Worm (Caenorhabditis elegans) whole organism, L3 larva: ENCODE measurements around the gene F12F6.7.

Experiments used
- R02D3.7 ChIP-seq: fragments of 150-350 bp; optimal IDR thresholded peaks from 2 replicates; lab custom pipeline; 2014; ENCODE audit warnings: missing biosample characterization, missing genetic modification characterization
- ZK546.5 ChIP-seq: sonication (generic microtip); optimal IDR thresholded peaks from 2 replicates; lab custom pipeline; 2017; ENCODE audit warnings: missing biosample characterization, missing genetic modification characterization
- aly-2 ChIP-seq: fragments of 150-350 bp; optimal IDR thresholded peaks from 2 replicates; lab custom pipeline; 2014; ENCODE audit warnings: missing biosample characterization, missing genetic modification characterization
- ama-1 ChIP-seq: fragments of 150-350 bp; optimal IDR thresholded peaks from 2 replicates; lab custom pipeline; 2018
- ceh-16 ChIP-seq: sonication (generic microtip); optimal IDR thresholded peaks from 2 replicates; lab custom pipeline; 2017; ENCODE audit warnings: missing biosample characterization, missing genetic modification characterization
- ceh-28 ChIP-seq: fragments of 150-350 bp; optimal IDR thresholded peaks from 2 replicates; lab custom pipeline; 2014; ENCODE audit warnings: missing biosample characterization, missing genetic modification reagents, missing genetic modification characterization
- ceh-82 ChIP-seq: fragments of 150-350 bp; optimal IDR thresholded peaks from 2 replicates; lab custom pipeline; 2014; ENCODE audit warnings: missing biosample characterization, missing genetic modification characterization
- ceh-9 ChIP-seq: sonication (generic microtip); optimal IDR thresholded peaks from 2 replicates; lab custom pipeline; 2018; ENCODE audit warnings: missing biosample characterization, missing genetic modification characterization
- egl-27 ChIP-seq: sonication (generic microtip); optimal IDR thresholded peaks from 4 replicates; lab custom pipeline; 2017; ENCODE audit warnings: missing biosample characterization, missing genetic modification reagents, missing genetic modification characterization
- egl-5 ChIP-seq: fragments of 150-350 bp; optimal IDR thresholded peaks from 2 replicates; lab custom pipeline; 2017; ENCODE audit warnings: missing biosample characterization, missing genetic modification reagents, missing genetic modification characterization, inconsistent platforms
- elt-1 ChIP-seq: fragments of 150-350 bp; optimal IDR thresholded peaks from 2 replicates; lab custom pipeline; 2014; ENCODE audit warnings: missing biosample characterization, missing genetic modification characterization
- elt-2 ChIP-seq: sonication (generic microtip); optimal IDR thresholded peaks from 2 replicates; lab custom pipeline; 2016; ENCODE audit warnings: missing genetic modification reagents, mild to moderate bottlenecking, missing genetic modification characterization, missing compliant biosample characterization
- elt-3 ChIP-seq, 3 experiments: fragments of 150-350 bp in 1 of 3; sonication (generic microtip) in 2 of 3; optimal IDR thresholded peaks; 2 replicates in 2 of 3; 4 replicates in 1 of 3; lab custom pipeline; 2014 to 2017; ENCODE audit warnings: missing biosample characterization in 3 of 3, missing genetic modification characterization in 3 of 3
- eor-1 ChIP-seq, 2 experiments: fragments of 150-350 bp; optimal IDR thresholded peaks; 2 replicates each; lab custom pipeline; 2014 to 2018; ENCODE audit warnings: missing biosample characterization in 2 of 2, missing genetic modification characterization in 2 of 2
- fkh-10 ChIP-seq: sonication (generic microtip); optimal IDR thresholded peaks from 2 replicates; lab custom pipeline; 2017; ENCODE audit warnings: missing biosample characterization, missing genetic modification reagents, missing genetic modification characterization
- fkh-2 ChIP-seq: fragments of 150-350 bp; optimal IDR thresholded peaks from 2 replicates; lab custom pipeline; 2014; ENCODE audit warnings: missing biosample characterization, missing genetic modification reagents, missing genetic modification characterization
- fos-1 ChIP-seq: fragments of 150-350 bp; optimal IDR thresholded peaks from 2 replicates; lab custom pipeline; 2014; ENCODE audit warnings: missing biosample characterization, missing genetic modification characterization
- hmg-11 ChIP-seq: sonication (generic microtip); optimal IDR thresholded peaks from 2 replicates; lab custom pipeline; 2016; ENCODE audit warnings: missing genetic modification characterization, missing compliant biosample characterization
- lin-15B ChIP-seq: fragments of 150-350 bp; optimal IDR thresholded peaks from 2 replicates; lab custom pipeline; 2014; ENCODE audit warnings: missing biosample characterization, missing genetic modification characterization
- lin-39 ChIP-seq: fragments of 150-350 bp; optimal IDR thresholded peaks from 2 replicates; lab custom pipeline; 2018; ENCODE audit warnings: missing biosample characterization, missing genetic modification reagents, missing genetic modification characterization
- lsy-12 ChIP-seq: sonication (generic microtip); optimal IDR thresholded peaks from 2 replicates; lab custom pipeline; 2016; ENCODE audit warnings: mild to moderate bottlenecking, missing genetic modification characterization, missing compliant biosample characterization
- mml-1 ChIP-seq: fragments of 150-350 bp; sonication (generic microtip); optimal IDR thresholded peaks from 3 replicates; lab custom pipeline; 2014; ENCODE audit warnings: missing biosample characterization, missing genetic modification characterization
- nfya-1 ChIP-seq: sonication (generic microtip); optimal IDR thresholded peaks from 2 replicates; lab custom pipeline; 2017; ENCODE audit warnings: missing genetic modification characterization, mild to moderate bottlenecking, missing compliant biosample characterization, antibody characterized with exemption, moderate library complexity; ENCODE audit not compliant: insufficient read depth
- nhr-12 ChIP-seq: fragments of 150-350 bp; optimal IDR thresholded peaks from 2 replicates; lab custom pipeline; 2014; ENCODE audit warnings: missing biosample characterization, missing genetic modification characterization
- nhr-23 ChIP-seq: fragments of 150-350 bp; optimal IDR thresholded peaks from 2 replicates; lab custom pipeline; 2014; ENCODE audit warnings: missing biosample characterization, missing genetic modification reagents, missing genetic modification characterization
- nhr-237 ChIP-seq: fragments of 150-350 bp; optimal IDR thresholded peaks from 2 replicates; lab custom pipeline; 2014; ENCODE audit warnings: missing biosample characterization, missing genetic modification characterization
- nhr-25 ChIP-seq: sonication (generic microtip); optimal IDR thresholded peaks from 2 replicates; lab custom pipeline; 2017; ENCODE audit warnings: missing biosample characterization, missing genetic modification characterization
- nhr-28 ChIP-seq: fragments of 150-350 bp; optimal IDR thresholded peaks from 2 replicates; lab custom pipeline; 2014; ENCODE audit warnings: missing biosample characterization, missing genetic modification characterization
- nhr-43 ChIP-seq: sonication (generic microtip); optimal IDR thresholded peaks from 2 replicates; lab custom pipeline; 2016; ENCODE audit warnings: mild to moderate bottlenecking, missing genetic modification characterization, missing compliant biosample characterization; ENCODE audit not compliant: poor library complexity, severe bottlenecking
- nhr-67 ChIP-seq: fragments of 150-350 bp; optimal IDR thresholded peaks from 2 replicates; lab custom pipeline; 2014; ENCODE audit warnings: missing biosample characterization, missing genetic modification characterization
- nhr-76 ChIP-seq: fragments of 150-350 bp; sonication (generic microtip); optimal IDR thresholded peaks from 5 replicates; lab custom pipeline; 2014; ENCODE audit warnings: missing biosample characterization, missing genetic modification characterization
- nhr-77 ChIP-seq: fragments of 150-350 bp; optimal IDR thresholded peaks from 2 replicates; lab custom pipeline; 2014; ENCODE audit warnings: missing biosample characterization, missing genetic modification characterization
- pha-4 ChIP-seq: fragments of 150-350 bp; optimal IDR thresholded peaks from 2 replicates; lab custom pipeline; 2014; ENCODE audit warnings: missing biosample characterization, missing genetic modification reagents, missing genetic modification characterization
- sea-2 ChIP-seq: fragments of 150-350 bp; sonication (generic microtip); optimal IDR thresholded peaks from 4 replicates; lab custom pipeline; 2014; ENCODE audit warnings: missing biosample characterization, missing genetic modification reagents, missing genetic modification characterization
- skn-1 ChIP-seq: fragments of 150-350 bp; optimal IDR thresholded peaks from 2 replicates; lab custom pipeline; 2014; ENCODE audit warnings: missing biosample characterization, missing genetic modification characterization
- snpc-4 ChIP-seq: fragments of 150-350 bp; optimal IDR thresholded peaks from 2 replicates; lab custom pipeline; 2014; ENCODE audit warnings: missing biosample characterization, missing genetic modification characterization
- tbx-2 ChIP-seq: sonication (generic microtip); optimal IDR thresholded peaks from 2 replicates; lab custom pipeline; 2016; ENCODE audit warnings: mild to moderate bottlenecking, missing genetic modification characterization, missing compliant biosample characterization
- unc-39 ChIP-seq: sonication (generic microtip); optimal IDR thresholded peaks from 4 replicates; lab custom pipeline; 2017; ENCODE audit warnings: missing biosample characterization, missing genetic modification characterization
- unc-62 ChIP-seq: fragments of 150-350 bp; sonication (generic microtip); optimal IDR thresholded peaks from 4 replicates; lab custom pipeline; 2014; ENCODE audit warnings: missing biosample characterization, missing genetic modification reagents, missing genetic modification characterization
- ztf-11 ChIP-seq: fragments of 150-350 bp; optimal IDR thresholded peaks from 2 replicates; lab custom pipeline; 2014; ENCODE audit warnings: missing biosample characterization, missing genetic modification characterization
- ztf-4 ChIP-seq: fragments of 150-350 bp; optimal IDR thresholded peaks from 2 replicates; lab custom pipeline; 2014; ENCODE audit warnings: missing biosample characterization, missing genetic modification characterization

The F12F6.7 gene

ce11 chrIV:11592820-11593219 lies 31.2 kb upstream of the F12F6.7 start:
- peak; percentile 67 for TF ChIP-seq lin-15B (tag; lab: Kevin White, UChicago)
- TF ChIP-seq nhr-76: no peak
- TF ChIP-seq aly-2 (tag; lab: Kevin White, UChicago): no peak
- TF ChIP-seq mml-1: no peak
- TF ChIP-seq ama-1: peak; percentile 18
- peak; percentile 34 for TF ChIP-seq nhr-43
- no peak for TF ChIP-seq ztf-11 (tag; lab: Kevin White, UChicago)
- TF ChIP-seq ceh-28 (tag; lab: Kevin White, UChicago): no peak
- TF ChIP-seq R02D3.7: peak; percentile 81
- no peak for TF ChIP-seq lin-39 (tag; lab: Kevin White, UChicago)
- peak; percentile 61 for TF ChIP-seq nhr-23 (tag; lab: Kevin White, UChicago)
- no peak for TF ChIP-seq nhr-28 (tag; lab: Kevin White, UChicago)
- no peak for TF ChIP-seq nhr-77 (tag; lab: Kevin White, UChicago)
- no peak for TF ChIP-seq nhr-67 (tag; lab: Kevin White, UChicago)
- TF ChIP-seq nfya-1: peak; percentile 69
- no peak for TF ChIP-seq fos-1 (tag; lab: Kevin White, UChicago)
- no peak for TF ChIP-seq fkh-10 (GFP tag; lab: Kevin White, UChicago)
- TF ChIP-seq nhr-237: no peak
- TF ChIP-seq pha-4 (tag; lab: Kevin White, UChicago): peak; percentile 82
- TF ChIP-seq ceh-16 (tag; lab: Kevin White, UChicago): no peak
- no peak for TF ChIP-seq skn-1 (tag; lab: Kevin White, UChicago)
- TF ChIP-seq unc-39: no peak
- TF ChIP-seq egl-27: no peak
- TF ChIP-seq elt-3 (tag; optimal IDR thresholded peaks at IDR 0.05; lab: Kevin White, UChicago): no peak

DNA sequence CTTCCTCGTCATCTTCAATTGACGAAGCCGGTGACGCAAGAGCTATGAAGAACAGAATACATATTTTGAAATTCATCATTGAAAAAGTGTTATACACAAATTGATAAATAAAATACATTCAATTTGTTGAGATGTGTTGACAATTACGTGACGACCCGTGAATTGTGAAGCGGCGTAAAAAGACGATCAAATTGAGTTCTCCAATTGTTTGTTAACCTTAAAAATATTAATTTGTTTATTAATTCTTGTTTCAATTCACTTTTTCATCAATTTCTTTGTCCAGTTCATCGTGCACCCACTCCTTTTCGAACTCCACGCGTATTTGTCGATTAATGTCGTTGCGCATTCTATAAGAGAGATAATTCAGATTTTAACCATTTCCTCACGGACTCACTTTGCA lies 30.5 kb upstream of the F12F6.7 start, which contains the start of gene spe-36:
spe-36 (minus strand) TSS at position 101 of the 400 bp plus-strand sequence.
- TF ChIP-seq ama-1 (no peak), unc-62 (no peak), lsy-12 (tag; lab: Kevin White, UChicago) (no peak)

DNA sequence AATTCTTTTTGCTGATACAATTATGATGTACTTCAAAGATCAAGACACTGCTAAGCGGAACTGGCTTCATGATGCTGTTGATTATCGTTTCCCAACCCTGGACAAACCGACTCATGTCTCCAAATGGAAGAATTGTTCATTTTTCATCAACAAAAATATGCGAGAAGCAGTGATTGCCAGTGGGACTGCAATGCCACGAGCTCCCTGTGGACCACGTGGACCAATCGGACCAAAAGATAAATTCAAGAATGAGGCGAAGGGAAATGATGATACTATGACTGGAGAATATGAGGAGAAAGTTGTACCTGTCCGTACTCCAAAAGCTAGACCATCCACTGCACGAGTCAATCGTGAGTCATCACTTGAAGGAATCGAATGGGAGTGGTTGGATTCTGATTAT lies 24.9 kb upstream of the F12F6.7 start:
- TF ChIP-seq ceh-9 (tag; lab: Kevin White, UChicago) (no peak), lin-39 (tag; lab: Kevin White, UChicago) (no peak), nhr-25 (tag; lab: Kevin White, UChicago) (no peak), nhr-23 (tag; lab: Kevin White, UChicago) (no peak), unc-39 (no peak), ceh-16 (tag; lab: Kevin White, UChicago) (no peak), ztf-4 (no peak)

DNA sequence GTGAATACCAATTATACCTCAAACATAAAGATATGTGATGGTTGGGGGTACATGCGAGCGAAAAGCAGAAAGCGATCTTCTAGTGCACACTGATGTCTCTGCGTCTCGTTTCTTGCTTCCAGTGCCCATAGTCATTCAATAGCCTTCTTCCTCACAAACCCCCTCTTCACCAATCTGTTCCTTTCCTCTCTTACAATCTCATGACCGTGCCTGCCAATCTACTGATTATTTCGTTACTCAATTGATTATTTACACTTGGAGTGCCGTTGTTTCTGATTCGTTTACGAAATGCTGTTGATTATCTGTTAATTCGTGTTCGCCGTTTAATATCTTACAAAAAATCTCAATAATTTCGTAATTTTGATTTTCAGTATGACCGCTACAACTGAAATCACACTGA lies 23.2 kb upstream of the F12F6.7 start:
- TF ChIP-seq elt-2 (peak; percentile 32), nhr-43 (no peak), mml-1 (no peak)

ce11 chrIV:11583906-11584378 lies 22.3 kb upstream of the F12F6.7 start, which contains the start of gene F12F6.1:
Gene F12F6.1 (plus strand): TSS chrIV:11583956.
- no peak for TF ChIP-seq tbx-2
- no peak for TF ChIP-seq nhr-76
- no peak for TF ChIP-seq ceh-82 (tag; lab: Kevin White, UChicago)
- TF ChIP-seq elt-2: peak; percentile 36
- no peak for TF ChIP-seq ztf-11 (tag; lab: Kevin White, UChicago)
- no peak for TF ChIP-seq ZK546.5 (tag; lab: Kevin White, UChicago)
- peak; percentile 41 for TF ChIP-seq nfya-1
- TF ChIP-seq lin-39 (tag; lab: Kevin White, UChicago): no peak
- no peak for TF ChIP-seq R02D3.7
- no peak for TF ChIP-seq egl-27
- no peak for TF ChIP-seq lsy-12 (tag; lab: Kevin White, UChicago)
- TF ChIP-seq elt-1: no peak
- TF ChIP-seq ama-1: no peak
- no peak for TF ChIP-seq nhr-23 (tag; lab: Kevin White, UChicago)
- no peak for TF ChIP-seq aly-2 (tag; lab: Kevin White, UChicago)
- TF ChIP-seq unc-39: no peak
- no peak for TF ChIP-seq nhr-12 (tag; lab: Kevin White, UChicago)
- no peak for TF ChIP-seq fos-1 (tag; lab: Kevin White, UChicago)
- peak; percentile 43 for TF ChIP-seq pha-4 (tag; lab: Kevin White, UChicago)
- TF ChIP-seq fkh-2: no peak
- no peak for TF ChIP-seq snpc-4 (tag; lab: Kevin White, UChicago)
- no peak for TF ChIP-seq nhr-25 (tag; lab: Kevin White, UChicago)
- TF ChIP-seq ceh-28 (tag; lab: Kevin White, UChicago): no peak
- TF ChIP-seq hmg-11 (tag; lab: Kevin White, UChicago): no peak
- no peak for TF ChIP-seq elt-3 (tag; optimal IDR thresholded peaks at IDR 0.05; lab: Kevin White, UChicago)
- peak; percentile 48 for TF ChIP-seq skn-1 (tag; lab: Kevin White, UChicago)
- no peak for TF ChIP-seq ceh-9 (tag; lab: Kevin White, UChicago)
- no peak for TF ChIP-seq lin-15B (tag; lab: Kevin White, UChicago)
- no peak for TF ChIP-seq sea-2 (GFP tag; lab: Kevin White, UChicago)
- TF ChIP-seq nhr-67 (tag; lab: Kevin White, UChicago): no peak
- TF ChIP-seq egl-5 (tag; lab: Kevin White, UChicago): no peak
- TF ChIP-seq nhr-43: no peak
- TF ChIP-seq eor-1 (tag; optimal IDR thresholded peaks at IDR 0.05; lab: Kevin White, UChicago): no peak
- no peak for TF ChIP-seq ceh-16 (tag; lab: Kevin White, UChicago)
